Worm (Caenorhabditis elegans) whole organism, late embryonic: ENCODE measurements around the gene lmtr-5.

Experiments
- C08G9.2 ChIP-seq: sonication (generic microtip); optimal IDR thresholded peaks from 2 replicates; lab custom pipeline; 2016; ENCODE audit warnings: mild to moderate bottlenecking, missing genetic modification characterization, moderate library complexity, missing compliant biosample characterization
- C38D4.7 ChIP-seq: fragments of 200-800 bp; sonication (Bioruptor generic); optimal IDR thresholded peaks from 2 replicates; lab custom pipeline; 2018; ENCODE audit warnings: mild to moderate bottlenecking, missing genetic modification characterization, moderate library complexity, missing compliant biosample characterization
- K09A11.1 ChIP-seq: sonication (generic microtip); optimal IDR thresholded peaks from 2 replicates; lab custom pipeline; 2017; ENCODE audit warnings: antibody characterized with exemption, mild to moderate bottlenecking, missing genetic modification characterization, missing compliant biosample characterization; ENCODE audit not compliant: insufficient read depth
- Y22D7AL.16 ChIP-seq: sonication (generic microtip); optimal IDR thresholded peaks from 2 replicates; lab custom pipeline; 2016; ENCODE audit warnings: missing genetic modification characterization, missing compliant biosample characterization
- ama-1 ChIP-seq: fragments of 150-350 bp; optimal IDR thresholded peaks from 2 replicates; lab custom pipeline; 2014
- ceh-19 ChIP-seq: fragments of 200-800 bp; sonication (Bioruptor generic); optimal IDR thresholded peaks from 2 replicates; lab custom pipeline; 2018; ENCODE audit warnings: mild to moderate bottlenecking, missing genetic modification characterization, missing compliant biosample characterization
- ceh-2 ChIP-seq: sonication (generic microtip); optimal IDR thresholded peaks from 2 replicates; lab custom pipeline; 2016; ENCODE audit warnings: missing genotype, missing genetic modification characterization, missing compliant biosample characterization
- ceh-24 ChIP-seq: sonication (generic microtip); optimal IDR thresholded peaks from 2 replicates; lab custom pipeline; 2016; ENCODE audit warnings: mild to moderate bottlenecking, missing genetic modification characterization, missing compliant biosample characterization
- ceh-31 ChIP-seq: sonication (generic microtip); optimal IDR thresholded peaks from 2 replicates; lab custom pipeline; 2016; ENCODE audit warnings: missing genetic modification characterization, missing compliant biosample characterization
- ceh-34 ChIP-seq: sonication (generic microtip); optimal IDR thresholded peaks from 2 replicates; lab custom pipeline; 2016; ENCODE audit warnings: mild to moderate bottlenecking, missing genetic modification characterization, missing compliant biosample characterization
- ceh-45 ChIP-seq: fragments of 200-800 bp; sonication (Bioruptor generic); IDR thresholded peaks from 2 replicates; pipeline ENCODE4 v1.3.6; 2022; ENCODE audit warnings: missing genetic modification reagents, missing genetic modification characterization, missing compliant biosample characterization
- ceh-48 ChIP-seq: sonication (generic microtip); optimal IDR thresholded peaks from 2 replicates; lab custom pipeline; 2016; ENCODE audit warnings: missing genetic modification characterization, inconsistent platforms, missing compliant biosample characterization
- che-1 ChIP-seq: sonication (generic microtip); optimal IDR thresholded peaks from 2 replicates; lab custom pipeline; 2016; ENCODE audit warnings: mild to moderate bottlenecking, missing genetic modification characterization, missing compliant biosample characterization
- elt-4 ChIP-seq: sonication (generic microtip); optimal IDR thresholded peaks from 2 replicates; lab custom pipeline; 2016; ENCODE audit warnings: missing genetic modification characterization, missing compliant biosample characterization
- ets-4 ChIP-seq: sonication (generic microtip); optimal IDR thresholded peaks from 2 replicates; lab custom pipeline; 2016; ENCODE audit warnings: missing genetic modification characterization, missing compliant biosample characterization
- eyg-1 ChIP-seq: sonication (generic microtip); optimal IDR thresholded peaks from 2 replicates; lab custom pipeline; 2016; ENCODE audit warnings: missing genotype, missing genetic modification characterization, missing compliant biosample characterization
- fkh-6 ChIP-seq: sonication (generic microtip); optimal IDR thresholded peaks from 2 replicates; lab custom pipeline; 2016; ENCODE audit warnings: missing genetic modification characterization, missing compliant biosample characterization
- gmeb-2 ChIP-seq: sonication (generic microtip); optimal IDR thresholded peaks from 2 replicates; lab custom pipeline; 2016; ENCODE audit warnings: missing genetic modification characterization, inconsistent platforms, missing compliant biosample characterization
- hlh-15 ChIP-seq: sonication (generic microtip); optimal IDR thresholded peaks from 2 replicates; lab custom pipeline; 2016; ENCODE audit warnings: missing genetic modification characterization, missing compliant biosample characterization
- hlh-30 ChIP-seq: sonication (generic microtip); optimal IDR thresholded peaks from 2 replicates; lab custom pipeline; 2017; ENCODE audit warnings: antibody characterized with exemption, missing genetic modification characterization, missing compliant biosample characterization; ENCODE audit not compliant: insufficient read depth
- hlh-6 ChIP-seq: sonication (generic microtip); optimal IDR thresholded peaks from 2 replicates; lab custom pipeline; 2016; ENCODE audit warnings: missing genotype, missing genetic modification characterization, missing compliant biosample characterization
- hlh-8 ChIP-seq: sonication (generic microtip); optimal IDR thresholded peaks from 2 replicates; lab custom pipeline; 2016; ENCODE audit warnings: missing genotype, missing genetic modification characterization, missing compliant biosample characterization
- lim-6 ChIP-seq: sonication (generic microtip); optimal IDR thresholded peaks from 2 replicates; lab custom pipeline; 2016; ENCODE audit warnings: missing genetic modification characterization, missing compliant biosample characterization
- nhr-232 ChIP-seq: sonication (generic microtip); optimal IDR thresholded peaks from 2 replicates; lab custom pipeline; 2016; ENCODE audit warnings: missing genetic modification characterization, missing compliant biosample characterization
- pag-3 ChIP-seq: sonication (generic microtip); optimal IDR thresholded peaks from 2 replicates; lab custom pipeline; 2016; ENCODE audit warnings: missing compliant biosample characterization, missing genetic modification characterization, borderline replicate concordance
- pat-9 ChIP-seq: fragments of 200-800 bp; sonication (Bioruptor generic); optimal IDR thresholded peaks from 2 replicates; lab custom pipeline; 2018; ENCODE audit warnings: mild to moderate bottlenecking, missing genetic modification characterization, moderate library complexity, missing compliant biosample characterization
- pax-1 ChIP-seq: fragments of 150-350 bp; optimal IDR thresholded peaks from 2 replicates; lab custom pipeline; 2014; ENCODE audit warnings: missing biosample characterization, missing genetic modification characterization
- pros-1 ChIP-seq: fragments of 150-350 bp; optimal IDR thresholded peaks from 2 replicates; lab custom pipeline; 2014; ENCODE audit warnings: missing biosample characterization, missing genetic modification reagents, missing genetic modification characterization
- sox-2 ChIP-seq: fragments of 200-800 bp; sonication (Bioruptor generic); IDR thresholded peaks from 2 replicates; pipeline ENCODE4 v1.3.6; 2022; ENCODE audit warnings: missing genetic modification reagents, missing genetic modification characterization, missing compliant biosample characterization
- tbx-2 ChIP-seq: sonication (generic microtip); optimal IDR thresholded peaks from 2 replicates; lab custom pipeline; 2016; ENCODE audit warnings: missing genetic modification characterization, missing compliant biosample characterization
- tbx-7 ChIP-seq: sonication (generic microtip); optimal IDR thresholded peaks from 2 replicates; lab custom pipeline; 2016; ENCODE audit warnings: missing genotype, missing genetic modification characterization, missing compliant biosample characterization
- unc-42 ChIP-seq: sonication (generic microtip); optimal IDR thresholded peaks from 2 replicates; lab custom pipeline; 2016; ENCODE audit warnings: missing genotype, missing genetic modification characterization, missing compliant biosample characterization
- unc-55 ChIP-seq: sonication (generic microtip); optimal IDR thresholded peaks from 2 replicates; lab custom pipeline; 2017; ENCODE audit warnings: missing biosample characterization, missing genetic modification reagents, missing genetic modification characterization
- zip-5 ChIP-seq: sonication (generic microtip); optimal IDR thresholded peaks from 2 replicates; lab custom pipeline; 2016; ENCODE audit warnings: missing genetic modification characterization, missing compliant biosample characterization
- ztf-16 ChIP-seq: sonication (generic microtip); optimal IDR thresholded peaks from 2 replicates; lab custom pipeline; 2017; ENCODE audit warnings: missing genetic modification characterization, missing compliant biosample characterization

The lmtr-5 gene

DNA sequence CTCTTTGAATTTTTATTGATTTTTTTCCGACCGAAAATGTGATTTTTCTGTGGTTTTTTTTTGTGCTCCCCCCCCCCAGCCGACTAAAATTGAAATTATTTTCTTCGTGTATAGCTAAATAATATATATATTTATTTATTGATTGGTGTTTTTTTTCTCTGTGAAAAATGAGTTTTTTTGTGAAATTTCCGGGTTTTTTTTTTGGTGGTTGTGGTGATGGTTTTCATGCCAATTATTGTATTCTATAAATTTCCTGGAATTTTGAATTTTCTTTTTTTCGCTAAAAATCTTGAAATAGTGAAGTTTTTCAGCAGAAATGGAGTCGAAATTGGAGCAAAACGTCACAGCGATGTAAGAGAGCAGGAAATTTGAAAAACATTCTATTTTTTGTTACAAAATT lies at the start of gene lmtr-5:
Gene lmtr-5 (plus strand): TSS at position 301 of the 400 bp plus-strand sequence.
- TF ChIP-seq ceh-2 (tag; lab: Kevin White, UChicago) (no peak), Y22D7AL.16 (tag; lab: Kevin White, UChicago) (no peak), pag-3 (no peak), ama-1 (lab: Kevin White, UChicago) (no peak), ceh-24 (tag; lab: Kevin White, UChicago) (no peak), zip-5 (tag; lab: Kevin White, UChicago) (no peak), sox-2 (no peak), tbx-2 (tag; lab: Kevin White, UChicago) (no peak), eyg-1 (tag; lab: Kevin White, UChicago) (no peak), tbx-7 (tag; lab: Kevin White, UChicago) (no peak), fkh-6 (tag; lab: Kevin White, UChicago) (no peak), elt-4 (tag; lab: Kevin White, UChicago) (no peak), ets-4 (no peak), gmeb-2 (tag; lab: Kevin White, UChicago) (no peak), hlh-30 (tag; lab: Kevin White, UChicago) (no peak), pax-1 (no peak), che-1 (no peak), ceh-45 (no peak)

DNA sequence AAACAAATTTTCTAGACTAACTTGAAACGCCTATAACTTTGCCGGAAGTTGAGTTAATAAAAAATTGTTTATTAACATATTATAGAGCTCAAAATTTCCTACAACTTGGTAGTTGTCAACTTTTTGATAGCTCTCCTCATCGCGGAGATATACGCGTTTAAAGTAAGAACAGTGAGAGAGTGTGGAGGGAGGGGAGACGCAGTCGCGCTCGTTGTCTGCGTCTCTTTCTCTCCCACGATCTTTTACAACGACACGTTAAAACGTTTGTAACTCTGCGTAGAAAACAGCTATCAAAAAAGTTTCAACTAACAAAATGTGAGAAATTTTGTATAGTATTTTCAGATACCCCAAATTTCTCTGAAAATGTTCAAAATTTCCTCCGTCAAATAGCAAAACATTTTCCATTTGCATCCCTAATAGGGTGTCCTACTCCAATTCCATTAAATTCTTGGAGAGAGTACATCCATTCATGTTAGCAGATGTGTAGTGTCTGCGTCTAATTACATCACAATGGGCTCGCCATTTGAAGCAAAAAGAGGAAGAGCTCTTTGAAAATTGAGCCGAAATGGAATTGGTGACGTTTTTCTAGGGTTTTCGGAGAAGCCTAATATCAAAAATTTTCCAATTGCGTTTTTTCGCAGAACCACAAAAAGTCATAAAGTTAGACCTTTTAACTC lies 47.0 kb upstream of the lmtr-5 start:
- no peak for TF ChIP-seq eyg-1 (tag; lab: Kevin White, UChicago)
- no peak for TF ChIP-seq unc-55 (GFP tag; lab: Kevin White, UChicago)
- no peak for TF ChIP-seq hlh-6 (tag; lab: Kevin White, UChicago)
- no peak for TF ChIP-seq elt-4 (tag; lab: Kevin White, UChicago)
- TF ChIP-seq nhr-232 (tag; lab: Kevin White, UChicago) = no peak
- TF ChIP-seq unc-42 = peak; percentile 93
- TF ChIP-seq ceh-31 (tag; lab: Kevin White, UChicago) = peak; percentile 48
- no peak for TF ChIP-seq zip-5 (tag; lab: Kevin White, UChicago)

DNA sequence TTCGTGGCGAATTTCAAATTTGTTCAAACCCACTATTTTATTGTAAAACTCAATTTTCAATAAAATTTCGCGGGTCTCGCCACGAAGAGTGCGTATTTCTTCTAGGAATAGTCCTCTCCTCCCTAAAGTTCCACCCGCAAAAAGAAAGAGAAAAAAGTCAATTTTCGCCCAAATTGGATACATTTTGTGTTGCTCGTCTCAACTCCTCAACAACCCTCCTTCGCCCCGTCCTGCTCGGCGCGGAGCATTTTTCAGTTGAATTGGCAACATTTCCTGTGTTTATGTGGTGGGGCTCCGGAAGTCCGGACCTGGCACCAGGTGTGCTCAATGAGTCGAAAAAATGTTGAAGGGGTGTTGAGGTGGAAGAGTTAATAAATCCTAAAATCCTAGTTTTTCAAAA lies 45.4 kb upstream of the lmtr-5 start:
- no peak for TF ChIP-seq K09A11.1 (tag; lab: Kevin White, UChicago)
- no peak for TF ChIP-seq pros-1 (tag; lab: Kevin White, UChicago)
- no peak for TF ChIP-seq lim-6 (tag; lab: Kevin White, UChicago)
- TF ChIP-seq hlh-6 (tag; lab: Kevin White, UChicago) = no peak
- no peak for TF ChIP-seq pag-3
- no peak for TF ChIP-seq ama-1 (lab: Kevin White, UChicago)
- TF ChIP-seq ceh-48 = no peak
- TF ChIP-seq unc-42 = peak; percentile 52

- TF ChIP-seq unc-42 = peak; percentile 81
- no peak for TF ChIP-seq ztf-16 (tag; lab: Kevin White, UChicago)
Measured at ce11 chrIII:3139144-3139543, 44.3 kb upstream of the lmtr-5 start, which contains the start of gene mec-12. Gene mec-12, minus strand, starts transcription at chrIII:3139234.

DNA sequence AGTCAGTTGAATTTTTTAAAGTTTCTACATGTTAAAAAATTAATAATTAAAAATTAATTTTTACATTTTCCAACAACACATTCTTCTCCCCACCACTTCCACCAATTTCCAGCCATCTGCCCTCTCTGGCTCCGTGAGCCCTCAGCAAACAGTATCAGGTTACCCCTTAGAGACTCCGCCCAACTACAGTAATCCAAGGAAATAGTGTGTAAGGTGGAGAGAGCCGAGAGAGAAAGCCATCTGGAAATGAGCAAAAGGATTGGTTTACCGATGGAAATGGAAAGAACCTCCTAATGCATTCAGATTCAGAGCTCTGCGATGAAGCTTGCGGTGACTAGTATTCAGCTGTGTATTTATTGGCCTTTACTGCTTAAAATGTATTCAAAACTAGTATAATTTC lies 43.2 kb upstream of the lmtr-5 start:
- TF ChIP-seq hlh-15 (tag; lab: Kevin White, UChicago) = no peak
- TF ChIP-seq hlh-8 = no peak
- TF ChIP-seq ceh-19 = peak; percentile 76
- peak; percentile 99 for TF ChIP-seq ceh-34 (tag; lab: Kevin White, UChicago)
- no peak for TF ChIP-seq pat-9 (tag; lab: Kevin White, UChicago)
- no peak for TF ChIP-seq sox-2
- no peak for TF ChIP-seq unc-42
- no peak for TF ChIP-seq C08G9.2 (tag; lab: Kevin White, UChicago)
- TF ChIP-seq C38D4.7 (GFP tag; lab: Kevin White, UChicago) = no peak
